Fruit fly (Drosophila melanogaster) whole organism, embryonic: ENCODE results near the gene Acsx1L.

Experiments
- CG1024 ChIP-seq: fragments of 200-800 bp; sonication (Bioruptor generic); IDR thresholded peaks from 2 replicates; pipeline ENCODE4 v1.3.6; 2022; ENCODE audit warnings: missing biosample characterization, missing genetic modification characterization
- CG17568 ChIP-seq: fragments of 200-800 bp; sonication (Bioruptor generic); optimal IDR thresholded peaks from 2 replicates; lab custom pipeline; 2018; ENCODE audit warnings: missing biosample characterization, mild to moderate bottlenecking, missing genetic modification characterization, moderate library complexity
- CG7556 ChIP-seq: fragments of 200-800 bp; sonication (Bioruptor generic); optimal IDR thresholded peaks from 2 replicates; lab custom pipeline; 2017; ENCODE audit warnings: missing biosample characterization, mild to moderate bottlenecking, missing genetic modification characterization
- CG9797 ChIP-seq: fragments of 200-800 bp; sonication (Bioruptor generic); optimal IDR thresholded peaks from 3 replicates; lab custom pipeline; 2018; ENCODE audit warnings: missing biosample characterization, mild to moderate bottlenecking, missing genetic modification characterization
- Drgx ChIP-seq: fragments of 200-800 bp; sonication (Bioruptor generic); IDR thresholded peaks from 2 replicates; pipeline ENCODE4 v1.3.6; 2022; ENCODE audit warnings: missing biosample characterization, missing genetic modification characterization
- E2f1 ChIP-seq: fragments of 200-800 bp; sonication (Bioruptor generic); IDR thresholded peaks from 2 replicates; pipeline ENCODE4 v1.3.6; 2022; ENCODE audit warnings: missing biosample characterization, missing genetic modification characterization
- YL-1 ChIP-seq: fragments of 200-800 bp; sonication (Bioruptor generic); optimal IDR thresholded peaks from 3 replicates; lab custom pipeline; 2017; ENCODE audit warnings: missing biosample characterization, mild to moderate bottlenecking, missing genetic modification characterization
- ewg ChIP-seq: fragments of 200-800 bp; sonication (Bioruptor generic); optimal IDR thresholded peaks from 3 replicates; lab custom pipeline; 2017; ENCODE audit warnings: mild to moderate bottlenecking, missing biosample characterization, missing genetic modification reagents, missing genetic modification characterization
- eyg ChIP-seq: fragments of 200-800 bp; sonication (Bioruptor generic); optimal IDR thresholded peaks from 3 replicates; lab custom pipeline; 2016; ENCODE audit warnings: missing biosample characterization, missing genetic modification characterization
- onecut ChIP-seq: fragments of 200-800 bp; sonication (Bioruptor generic); IDR thresholded peaks from 2 replicates; pipeline ENCODE4 v1.3.6; 2022; ENCODE audit warnings: missing biosample characterization, missing genetic modification characterization
- pfk ChIP-seq: fragments of 200-800 bp; sonication (Bioruptor generic); optimal IDR thresholded peaks from 2 replicates; lab custom pipeline; 2018; ENCODE audit warnings: missing biosample characterization, mild to moderate bottlenecking, missing genetic modification characterization, moderate library complexity

dm6 chr3R:19725584-19725983 lies 47.4 kb downstream of the Acsx1L start:
- TF ChIP-seq eyg (GFP tag; lab: Kevin White, UChicago), result no peak
- no peak for TF ChIP-seq CG7556
- TF ChIP-seq YL-1 (GFP tag; lab: Kevin White, UChicago), result no peak
- TF ChIP-seq onecut, result no peak
- TF ChIP-seq ewg (GFP tag; lab: Kevin White, UChicago), result no peak
- TF ChIP-seq Drgx (GFP tag; lab: Robert Waterston, UW), result no peak
- no peak for TF ChIP-seq E2f1
- TF ChIP-seq CG17568 (GFP tag; lab: Kevin White, UChicago), result no peak
- no peak for TF ChIP-seq CG9797
- no peak for TF ChIP-seq pfk
- no peak for TF ChIP-seq CG1024 (GFP tag; lab: Robert Waterston, UW)
